Worm (Caenorhabditis elegans): ENCODE measurements around the gene rsp-8.
"Not testable (repeated sequence)": the region's sequence is repeated elsewhere in the genome, so short reads cannot be mapped to it uniquely, and the experiment has no call there.

The rsp-8 gene

ce11 chrIII:11787376-11787775 lies 38.8 kb upstream of the rsp-8 start, which contains the start of gene C24H11.1:
TSS of gene C24H11.1 (plus strand) at chrIII:11787676.
- not testable (repeated sequence) for TF ChIP-seq ceh-24, madf-2, che-1 (tag; optimal IDR thresholded peaks at IDR 0.05)

- TF ChIP-seq C38D4.7 (GFP tag; optimal IDR thresholded peaks at IDR 0.05) (no peak), che-1 (tag; optimal IDR thresholded peaks at IDR 0.05) (no peak), sox-2 (GFP tag; IDR thresholded peaks at IDR 0.05) (no peak), pqm-1 (tag; optimal IDR thresholded peaks at IDR 0.05) (no peak), nfya-1 (tag; optimal IDR thresholded peaks at IDR 0.05) (no peak), C08G9.2 (tag; optimal IDR thresholded peaks at IDR 0.05) (no peak), ztf-16 (tag; optimal IDR thresholded peaks at IDR 0.05) (no peak), rnt-1 (tag; optimal IDR thresholded peaks at IDR 0.05) (no peak), lim-6 (tag; optimal IDR thresholded peaks at IDR 0.05) (no peak), pha-2 (tag; optimal IDR thresholded peaks at IDR 0.05) (no peak), hlh-13 (GFP tag; optimal IDR thresholded peaks at IDR 0.05) (no peak), hlh-30 (tag; optimal IDR thresholded peaks at IDR 0.05; ENCODE audit: insufficient read depth) (no peak), pag-3 (tag; optimal IDR thresholded peaks at IDR 0.05; ENCODE audit: borderline replicate concordance) (no peak), pat-9 (tag; optimal IDR thresholded peaks at IDR 0.05) (no peak), ceh-9 (tag; optimal IDR thresholded peaks at IDR 0.05) (no peak)
Observed at ce11 chrIII:11789480-11789879, 36.7 kb upstream of the rsp-8 start.

- TF ChIP-seq T23F11.4 (GFP tag; optimal IDR thresholded peaks at IDR 0.05) (peak; percentile 23), ref-2 (tag; optimal IDR thresholded peaks at IDR 0.05) (peak; percentile 4), nhr-232 (tag; optimal IDR thresholded peaks at IDR 0.05) (peak; percentile 16), ztf-16 (tag; optimal IDR thresholded peaks at IDR 0.05) (peak; percentile 42), ceh-19 (GFP tag; optimal IDR thresholded peaks at IDR 0.05) (peak; percentile 63), ceh-14 (tag; optimal IDR thresholded peaks at IDR 0.05) (peak; percentile 70), gmeb-2 (tag; optimal IDR thresholded peaks at IDR 0.05) (peak; percentile 46), che-1 (tag; optimal IDR thresholded peaks at IDR 0.05) (peak; percentile 48), ceh-6 (GFP tag; optimal IDR thresholded peaks at IDR 0.05) (peak; percentile 40), ttx-3 (tag; optimal IDR thresholded peaks at IDR 0.05) (peak; percentile 12), lin-11 (tag; optimal IDR thresholded peaks at IDR 0.05) (peak; percentile 20), ets-4 (tag; optimal IDR thresholded peaks at IDR 0.05) (peak; percentile 3), dmd-4 (tag; optimal IDR thresholded peaks at IDR 0.05; ENCODE audit: borderline replicate concordance) (peak; percentile 33), pqm-1 (tag; optimal IDR thresholded peaks at IDR 0.05) (peak; percentile 29), dve-1 (tag; optimal IDR thresholded peaks at IDR 0.05) (peak; percentile 25), sox-4 (tag; optimal IDR thresholded peaks at IDR 0.05) (peak; percentile 69), npax-4 (tag; optimal IDR thresholded peaks at IDR 0.05) (peak; percentile 22), nfya-1 (tag; optimal IDR thresholded peaks at IDR 0.05) (peak; percentile 6), pha-2 (tag; optimal IDR thresholded peaks at IDR 0.05) (peak; percentile 44), ceh-45 (GFP tag; IDR thresholded peaks at IDR 0.05) (0 out of 2 replicates have a peak, but pooled peaks have one; percentile 10), fax-1 (tag; optimal IDR thresholded peaks at IDR 0.05) (peak; percentile 39), C38D4.7 (GFP tag; optimal IDR thresholded peaks at IDR 0.05) (peak; percentile 43), ceh-48 (tag; optimal IDR thresholded peaks at IDR 0.05) (peak; percentile 38), pat-9 (tag; optimal IDR thresholded peaks at IDR 0.05) (peak; percentile 61), hlh-15 (tag; optimal IDR thresholded peaks at IDR 0.05) (peak; percentile 30), hlh-13 (GFP tag; optimal IDR thresholded peaks at IDR 0.05) (peak; percentile 12), unc-3 (tag; optimal IDR thresholded peaks at IDR 0.05) (peak; percentile 11), unc-86 (tag; optimal IDR thresholded peaks at IDR 0.05) (peak; percentile 10), hlh-8 (tag; optimal IDR thresholded peaks at IDR 0.05) (peak; percentile 5), ceh-34 (tag; optimal IDR thresholded peaks at IDR 0.05) (peak; percentile 33), ceh-18 (tag; optimal IDR thresholded peaks at IDR 0.05) (peak; percentile 35), hlh-6 (tag; optimal IDR thresholded peaks at IDR 0.05) (peak; percentile 34), K02D7.2 (tag; optimal IDR thresholded peaks at IDR 0.05) (peak; percentile 73), madf-2 (tag; optimal IDR thresholded peaks at IDR 0.05) (peak; percentile 52)
- TF ChIP-seq unc-3 (GFP tag; conservative IDR thresholded peaks at IDR 0.05), result not testable (repeated sequence)
Observed at ce11 chrIII:11792295-11793256, 33.6 kb upstream of the rsp-8 start, which contains the start of gene C24H11.2. TSS of gene C24H11.2 (minus strand) at chrIII:11792345.

Data from whole organism, late embryonic.